Worm (Caenorhabditis elegans): ENCODE results near the gene ccd-5.

Gene ccd-5

ce11 chrX:2550665-2551064 lies 21.8 kb downstream of the ccd-5 start:
- no peak for TF ChIP-seq unc-62 (GFP tag; optimal IDR thresholded peaks at IDR 0.05)

ce11 chrX:2549322-2549721 lies 23.1 kb downstream of the ccd-5 start:
- TF ChIP-seq unc-62 (GFP tag; optimal IDR thresholded peaks at IDR 0.05) = no peak

ce11 chrX:2548884-2549283 lies 23.6 kb downstream of the ccd-5 start, which contains the start of gene smvt-1:
smvt-1 (minus strand) TSS chrX:2548984.
- no peak for TF ChIP-seq unc-62 (GFP tag; optimal IDR thresholded peaks at IDR 0.05)

ce11 chrX:2544645-2545044 lies 27.8 kb downstream of the ccd-5 start:
- TF ChIP-seq unc-62 (GFP tag; optimal IDR thresholded peaks at IDR 0.05) = no peak

- no peak for TF ChIP-seq unc-62 (GFP tag; optimal IDR thresholded peaks at IDR 0.05)
These were observed 29.1 kb downstream of the ccd-5 start for ce11 chrX:2543353-2543752.

- TF ChIP-seq unc-62 (GFP tag; optimal IDR thresholded peaks at IDR 0.05) = no peak
These were observed 31.4 kb downstream of the ccd-5 start, which contains the start of gene F52H2.3 for ce11 chrX:2541003-2541521. F52H2.3 (minus strand) TSS chrX:2541053.

- TF ChIP-seq unc-62 (GFP tag; optimal IDR thresholded peaks at IDR 0.05) = no peak
These were observed 33.7 kb downstream of the ccd-5 start for ce11 chrX:2538713-2539112.

- TF ChIP-seq unc-62 (GFP tag; optimal IDR thresholded peaks at IDR 0.05) = no peak
These were observed 36.1 kb downstream of the ccd-5 start for ce11 chrX:2536246-2536772.

- no peak for TF ChIP-seq unc-62 (GFP tag; optimal IDR thresholded peaks at IDR 0.05)
These were observed 40.1 kb downstream of the ccd-5 start, which contains the start of gene tbc-12 for ce11 chrX:2532357-2532756. tbc-12 (minus strand) TSS chrX:2532457.

- no peak for TF ChIP-seq unc-62 (GFP tag; optimal IDR thresholded peaks at IDR 0.05)
These were observed 41.2 kb downstream of the ccd-5 start for ce11 chrX:2531276-2531675.

ce11 chrX:2527877-2528276 lies 44.6 kb downstream of the ccd-5 start:
- no peak for TF ChIP-seq unc-62 (GFP tag; optimal IDR thresholded peaks at IDR 0.05)

- no peak for TF ChIP-seq unc-62 (GFP tag; optimal IDR thresholded peaks at IDR 0.05)
These were observed 45.3 kb downstream of the ccd-5 start for ce11 chrX:2527194-2527593.

ce11 chrX:2526078-2526477 lies 46.4 kb downstream of the ccd-5 start:
- no peak for TF ChIP-seq unc-62 (GFP tag; optimal IDR thresholded peaks at IDR 0.05)

- no peak for TF ChIP-seq unc-62 (GFP tag; optimal IDR thresholded peaks at IDR 0.05)
These were observed 49.8 kb downstream of the ccd-5 start for ce11 chrX:2522658-2523057.

ce11 chrX:2520461-2520860 lies 52.0 kb downstream of the ccd-5 start:
- no peak for TF ChIP-seq unc-62 (GFP tag; optimal IDR thresholded peaks at IDR 0.05)

ce11 chrX:2516949-2517696 lies 55.3 kb downstream of the ccd-5 start:
- TF ChIP-seq unc-62 (GFP tag; optimal IDR thresholded peaks at IDR 0.05) = no peak

Data from whole organism, dauer.